Fruit fly (Drosophila melanogaster) whole organism, prepupa: Measurements from ENCODE around the gene Elovl7.
A peak's percentile ranks its signal among the peaks of the same experiment; 100 is the strongest.

Source experiments
- Blimp-1 ChIP-seq: fragments of 200-800 bp; sonication (Bioruptor generic); optimal IDR thresholded peaks from 3 replicates; lab custom pipeline; 2017; ENCODE audit warnings: missing biosample characterization, missing genetic modification characterization, mild to moderate bottlenecking, moderate library complexity, missing genetic modification reagents
- CG10631 ChIP-seq: fragments of 200-800 bp; sonication (Bioruptor generic); optimal IDR thresholded peaks from 2 replicates; lab custom pipeline; 2016; ENCODE audit warnings: missing biosample characterization, missing genetic modification characterization
- CG10669 ChIP-seq: fragments of 200-800 bp; sonication (Bioruptor generic); optimal IDR thresholded peaks from 3 replicates; lab custom pipeline; 2018; ENCODE audit warnings: missing biosample characterization, mild to moderate bottlenecking, missing genetic modification characterization, moderate library complexity
- CG11762 ChIP-seq: fragments of 200-800 bp; sonication (Bioruptor generic); optimal IDR thresholded peaks from 3 replicates; lab custom pipeline; 2016; ENCODE audit warnings: missing biosample characterization, missing genetic modification characterization; ENCODE audit not compliant: insufficient read depth
- CG11902 ChIP-seq: fragments of 200-800 bp; sonication (Bioruptor generic); optimal IDR thresholded peaks from 3 replicates; lab custom pipeline; 2016; ENCODE audit warnings: missing biosample characterization, missing genetic modification characterization
- CG15336 ChIP-seq: fragments of 200-800 bp; sonication (Bioruptor generic); IDR thresholded peaks from 2 replicates; pipeline ENCODE4 v1.3.6; 2022; ENCODE audit warnings: missing biosample characterization, missing genetic modification characterization
- CG16779 ChIP-seq: fragments of 200-800 bp; sonication (Bioruptor generic); optimal IDR thresholded peaks from 3 replicates; lab custom pipeline; 2017; ENCODE audit warnings: missing biosample characterization, mild to moderate bottlenecking, missing genetic modification characterization
- CG3032 ChIP-seq: fragments of 200-800 bp; optimal IDR thresholded peaks from 2 replicates; lab custom pipeline; 2019; ENCODE audit warnings: missing biosample characterization, mild to moderate bottlenecking, missing genetic modification characterization, moderate library complexity
- CG31627 ChIP-seq: fragments of 200-800 bp; sonication (Bioruptor generic); optimal IDR thresholded peaks from 3 replicates; lab custom pipeline; 2016; ENCODE audit warnings: missing biosample characterization, missing genetic modification characterization
- CG32006 ChIP-seq: fragments of 200-800 bp; sonication (Bioruptor generic); optimal IDR thresholded peaks from 3 replicates; lab custom pipeline; 2017; ENCODE audit warnings: missing biosample characterization, mild to moderate bottlenecking, missing genetic modification characterization
- CG34406 ChIP-seq: fragments of 200-800 bp; sonication (Bioruptor generic); optimal IDR thresholded peaks from 3 replicates; lab custom pipeline; 2016; ENCODE audit warnings: missing biosample characterization, missing genetic modification characterization
- CG3919 ChIP-seq: fragments of 200-800 bp; sonication (Bioruptor generic); optimal IDR thresholded peaks from 3 replicates; lab custom pipeline; 2016; ENCODE audit warnings: missing biosample characterization, missing genetic modification characterization
- CG4318 ChIP-seq: fragments of 200-800 bp; sonication (Bioruptor generic); optimal IDR thresholded peaks from 3 replicates; lab custom pipeline; 2017; ENCODE audit warnings: missing biosample characterization, mild to moderate bottlenecking, missing genetic modification characterization
- CG6163 ChIP-seq: fragments of 200-800 bp; sonication (Bioruptor generic); IDR thresholded peaks from 3 replicates; pipeline ENCODE4 v1.3.6; 2022; ENCODE audit warnings: missing biosample characterization, missing genetic modification characterization
- CG6276 ChIP-seq: fragments of 200-800 bp; sonication (Bioruptor generic); optimal IDR thresholded peaks from 2 replicates; lab custom pipeline; 2017; ENCODE audit warnings: missing biosample characterization, mild to moderate bottlenecking, missing genetic modification characterization
- CG6792 ChIP-seq: fragments of 200-800 bp; sonication (Bioruptor generic); optimal IDR thresholded peaks from 3 replicates; lab custom pipeline; 2016; ENCODE audit warnings: missing biosample characterization, missing genetic modification characterization
- CG6854 ChIP-seq: fragments of 200-800 bp; sonication (Bioruptor generic); optimal IDR thresholded peaks from 2 replicates; lab custom pipeline; 2017; ENCODE audit warnings: missing biosample characterization, mild to moderate bottlenecking, missing genetic modification characterization
- CG7368 ChIP-seq: fragments of 200-800 bp; sonication (Bioruptor generic); optimal IDR thresholded peaks from 3 replicates; lab custom pipeline; 2016; ENCODE audit warnings: missing biosample characterization, missing genetic modification characterization
- CG8119 ChIP-seq: fragments of 200-800 bp; sonication (Bioruptor generic); IDR thresholded peaks from 3 replicates; pipeline ENCODE4 v1.3.6; 2022; ENCODE audit warnings: missing biosample characterization, missing genetic modification characterization
- CG8319 ChIP-seq: fragments of 200-800 bp; sonication (Bioruptor generic); optimal IDR thresholded peaks from 3 replicates; lab custom pipeline; 2016; ENCODE audit warnings: missing biosample characterization, missing genetic modification characterization
- CG8632 ChIP-seq: fragments of 200-800 bp; sonication (Bioruptor generic); optimal IDR thresholded peaks from 3 replicates; lab custom pipeline; 2016; ENCODE audit warnings: missing biosample characterization, missing genetic modification characterization
- CG9139 ChIP-seq: fragments of 200-800 bp; sonication (Bioruptor generic); optimal IDR thresholded peaks from 3 replicates; lab custom pipeline; 2017; ENCODE audit warnings: missing biosample characterization, mild to moderate bottlenecking, missing genetic modification characterization
- Eip75B ChIP-seq: fragments of 200-800 bp; sonication (Bioruptor generic); optimal IDR thresholded peaks from 3 replicates; lab custom pipeline; 2016; ENCODE audit warnings: missing biosample characterization, missing genetic modification characterization
- Eip78C ChIP-seq: fragments of 200-800 bp; sonication (Bioruptor generic); peaks from one replicate; lab custom pipeline; 2016; ENCODE audit warnings: missing biosample characterization, missing genetic modification characterization
- Eip93F ChIP-seq: fragments of 200-800 bp; sonication (Bioruptor generic); optimal IDR thresholded peaks from 2 replicates; lab custom pipeline; 2016; ENCODE audit warnings: missing biosample characterization, mild to moderate bottlenecking, missing genetic modification characterization
- Ets21C ChIP-seq: fragments of 200-800 bp; sonication (Bioruptor generic); optimal IDR thresholded peaks from 3 replicates; lab custom pipeline; 2016; ENCODE audit warnings: missing biosample characterization, missing genetic modification characterization
- Ets96B ChIP-seq: fragments of 200-800 bp; optimal IDR thresholded peaks from 2 replicates; lab custom pipeline; 2019; ENCODE audit warnings: missing biosample characterization, mild to moderate bottlenecking, missing genetic modification characterization, moderate library complexity
- Hr39 ChIP-seq: fragments of 200-800 bp; sonication (Bioruptor generic); optimal IDR thresholded peaks from 2 replicates; lab custom pipeline; 2016; ENCODE audit warnings: missing biosample characterization, missing genetic modification characterization
- Hr4 ChIP-seq: fragments of 200-800 bp; sonication (Bioruptor generic); optimal IDR thresholded peaks from 3 replicates; lab custom pipeline; 2016; ENCODE audit warnings: missing biosample characterization, missing genetic modification characterization
- Lpt ChIP-seq: fragments of 200-800 bp; sonication (Bioruptor generic); optimal IDR thresholded peaks from 3 replicates; lab custom pipeline; 2016; ENCODE audit warnings: missing biosample characterization, missing genetic modification characterization
- Met ChIP-seq: fragments of 200-800 bp; sonication (Bioruptor generic); optimal IDR thresholded peaks from 3 replicates; lab custom pipeline; 2016; ENCODE audit warnings: missing biosample characterization, missing genetic modification characterization
- OdsH ChIP-seq: fragments of 200-800 bp; sonication (Bioruptor generic); optimal IDR thresholded peaks from 3 replicates; lab custom pipeline; 2016; ENCODE audit warnings: missing biosample characterization, missing genetic modification characterization
- Sox102F ChIP-seq: fragments of 200-800 bp; sonication (Bioruptor generic); optimal IDR thresholded peaks from 2 replicates; lab custom pipeline; 2016; ENCODE audit warnings: missing biosample characterization, mild to moderate bottlenecking, missing genetic modification characterization
- Sox14 ChIP-seq: fragments of 200-800 bp; sonication (Bioruptor generic); optimal IDR thresholded peaks from 3 replicates; lab custom pipeline; 2016; ENCODE audit warnings: missing biosample characterization, missing genetic modification characterization
- Sox15 ChIP-seq: fragments of 200-800 bp; sonication (Bioruptor generic); optimal IDR thresholded peaks from 3 replicates; lab custom pipeline; 2016; ENCODE audit warnings: missing biosample characterization, missing genetic modification characterization
- achi ChIP-seq: fragments of 200-800 bp; sonication (Bioruptor generic); optimal IDR thresholded peaks from 3 replicates; lab custom pipeline; 2016; ENCODE audit warnings: missing biosample characterization, missing genetic modification characterization
- acj6 ChIP-seq: fragments of 200-800 bp; sonication (Bioruptor generic); optimal IDR thresholded peaks from 3 replicates; lab custom pipeline; 2016; ENCODE audit warnings: missing biosample characterization, missing genetic modification characterization
- cyc ChIP-seq: fragments of 200-800 bp; sonication (Bioruptor generic); optimal IDR thresholded peaks from 3 replicates; lab custom pipeline; 2016; ENCODE audit warnings: missing biosample characterization, missing genetic modification characterization
- dac ChIP-seq: fragments of 200-800 bp; sonication (Bioruptor generic); optimal IDR thresholded peaks from 2 replicates; lab custom pipeline; 2017; ENCODE audit warnings: missing biosample characterization, mild to moderate bottlenecking, missing genetic modification characterization
- eg ChIP-seq: fragments of 200-800 bp; sonication (Bioruptor generic); IDR thresholded peaks from 3 replicates; pipeline ENCODE4 v1.3.6; 2022; ENCODE audit warnings: missing biosample characterization, missing genetic modification characterization
- esn ChIP-seq: fragments of 200-800 bp; sonication (Bioruptor generic); optimal IDR thresholded peaks from 2 replicates; lab custom pipeline; 2016; ENCODE audit warnings: missing biosample characterization, mild to moderate bottlenecking, missing genetic modification characterization, moderate library complexity
- fd59A ChIP-seq: fragments of 200-800 bp; sonication (Bioruptor generic); optimal IDR thresholded peaks from 2 replicates; lab custom pipeline; 2017; ENCODE audit warnings: missing biosample characterization, mild to moderate bottlenecking, missing genetic modification characterization, missing genetic modification reagents
- fd85E ChIP-seq: fragments of 200-800 bp; sonication (Bioruptor generic); optimal IDR thresholded peaks from 3 replicates; lab custom pipeline; 2016; ENCODE audit warnings: missing biosample characterization, missing genetic modification characterization
- lz ChIP-seq: fragments of 200-800 bp; sonication (Bioruptor generic); optimal IDR thresholded peaks from 3 replicates; lab custom pipeline; 2016; ENCODE audit warnings: missing biosample characterization, missing genetic modification characterization
- net ChIP-seq: fragments of 200-800 bp; sonication (Bioruptor generic); optimal IDR thresholded peaks from 3 replicates; lab custom pipeline; 2016; ENCODE audit warnings: missing biosample characterization, missing genetic modification characterization
- pdm3 ChIP-seq: fragments of 200-800 bp; sonication (Bioruptor generic); optimal IDR thresholded peaks from 3 replicates; lab custom pipeline; 2016; ENCODE audit warnings: missing biosample characterization, missing genetic modification characterization
- salr ChIP-seq, 2 experiments: fragments of 200-800 bp; sonication (Bioruptor generic); optimal IDR thresholded peaks; 3 replicates each; lab custom pipeline; 2016 to 2018; ENCODE audit warnings: missing biosample characterization in 2 of 2, missing genetic modification characterization in 2 of 2, mild to moderate bottlenecking in 1 of 2
- spab ChIP-seq: fragments of 200-800 bp; sonication (Bioruptor generic); optimal IDR thresholded peaks from 2 replicates; lab custom pipeline; 2017; ENCODE audit warnings: missing biosample characterization, mild to moderate bottlenecking, missing genetic modification characterization, missing genetic modification reagents
- svp ChIP-seq: fragments of 200-800 bp; sonication (Bioruptor generic); peaks from one replicate; lab custom pipeline; 2016; ENCODE audit warnings: missing biosample characterization, missing genetic modification characterization
- topi ChIP-seq: fragments of 200-800 bp; sonication (Bioruptor generic); optimal IDR thresholded peaks from 3 replicates; lab custom pipeline; 2016; ENCODE audit warnings: missing biosample characterization, missing genetic modification characterization

The Elovl7 gene

dm6 chr3R:7995722-7996121 lies at the start of gene Elovl7:
TSS of gene Elovl7 (minus strand) at chr3R:7995852.
- TF ChIP-seq CG6854 (GFP tag; lab: Kevin White, UChicago) (peak; percentile 76), Eip78C (GFP tag; lab: Kevin White, UChicago) (peak; percentile 28), CG4318 (GFP tag; lab: Kevin White, UChicago) (no peak)

DNA sequence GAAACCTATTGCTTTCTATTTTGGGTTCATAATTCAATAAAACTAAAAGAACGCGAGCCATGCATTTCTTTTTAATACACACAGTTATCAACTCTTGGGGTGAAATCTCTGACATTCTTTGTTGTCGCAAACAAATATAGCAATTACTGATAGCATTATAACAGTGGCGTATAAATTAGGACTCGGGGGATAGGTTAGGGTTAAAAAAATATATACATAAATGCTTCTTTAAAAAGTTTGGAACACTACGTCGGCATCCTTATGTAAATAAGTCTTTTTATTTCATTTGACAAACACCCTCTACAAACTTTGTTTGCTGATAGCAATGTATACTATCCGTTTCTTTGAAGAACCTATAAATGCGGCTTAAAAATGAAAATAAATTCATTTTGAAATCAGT lies 45.2 kb upstream of the Elovl7 start, which contains the start of gene CG43060:
Gene CG43060, plus strand, starts transcription at position 382 of the 400 bp plus-strand sequence.
- TF ChIP-seq Met (GFP tag; lab: Kevin White, UChicago) (peak; percentile 5), CG9139 (GFP tag; lab: Kevin White, UChicago) (no peak), Ets96B (tag; lab: Kevin White, UChicago) (peak; percentile 30), CG6276 (GFP tag; lab: Kevin White, UChicago) (peak; percentile 4), svp (GFP tag; lab: Kevin White, UChicago) (peak; percentile 94), Ets21C (GFP tag; lab: Kevin White, UChicago) (no peak), Eip93F (GFP tag; lab: Kevin White, UChicago) (no peak), CG7368 (GFP tag; lab: Kevin White, UChicago) (no peak), CG15336 (no peak), Eip75B (GFP tag; lab: Kevin White, UChicago) (peak; percentile 10), CG3032 (tag; lab: Kevin White, UChicago) (peak; percentile 16), CG10631 (GFP tag; lab: Kevin White, UChicago) (no peak), CG8319 (GFP tag; lab: Kevin White, UChicago) (no peak), Sox15 (no peak), fd59A (no peak), fd85E (GFP tag; lab: Kevin White, UChicago) (no peak), CG6163 (GFP tag; lab: Robert Waterston, UW) (peak; percentile 25; the same call in 1 of the 3 replicates), acj6 (peak; percentile 27), CG32006 (peak; percentile 37), cyc (GFP tag; lab: Kevin White, UChicago) (no peak), CG11902 (GFP tag; lab: Kevin White, UChicago) (no peak), topi (GFP tag; lab: Kevin White, UChicago) (no peak), esn (GFP tag; lab: Kevin White, UChicago) (peak; percentile 43), CG6792 (GFP tag; lab: Kevin White, UChicago) (no peak), CG8119 (GFP tag; lab: Robert Waterston, UW) (0 out of 3 replicates have a peak, but pooled peaks have one; percentile 11), CG10669 (peak; percentile 15), salr (GFP tag; optimal IDR thresholded peaks at IDR 0.05; lab: Kevin White, UChicago) (no peak), CG11762 (GFP tag; lab: Kevin White, UChicago) (no peak), achi (GFP tag; lab: Kevin White, UChicago) (no peak), Sox14 (GFP tag; lab: Kevin White, UChicago) (peak; percentile 70), lz (GFP tag; lab: Kevin White, UChicago) (peak; percentile 19), CG34406 (GFP tag; lab: Kevin White, UChicago) (no peak), CG6854 (GFP tag; lab: Kevin White, UChicago) (no peak), Hr39 (peak; percentile 28), CG31627 (peak; percentile 29), Lpt (GFP tag; lab: Kevin White, UChicago) (no peak), pdm3 (GFP tag; lab: Kevin White, UChicago) (peak; percentile 18), CG16779 (tag; lab: Kevin White, UChicago) (no peak), CG8632 (peak; percentile 8), Sox102F (GFP tag; lab: Kevin White, UChicago) (peak; percentile 52), dac (GFP tag; lab: Kevin White, UChicago) (no peak), spab (GFP tag; lab: Kevin White, UChicago) (peak; percentile 0), OdsH (GFP tag; lab: Kevin White, UChicago) (peak; percentile 10), CG4318 (GFP tag; lab: Kevin White, UChicago) (no peak), Hr4 (peak; percentile 39), eg (0 out of 3 replicates have a peak, but pooled peaks have one; percentile 17), Eip78C (GFP tag; lab: Kevin White, UChicago) (peak; percentile 87), CG3919 (GFP tag; lab: Kevin White, UChicago) (no peak), Blimp-1 (GFP tag; lab: Kevin White, UChicago) (no peak), net (GFP tag; lab: Kevin White, UChicago) (no peak)
